Worm (Caenorhabditis elegans): ENCODE measurements around the gene Y38F2AR.12.

The Y38F2AR.12 gene

ce11 chrIV:2383713-2384112 is 28.5 kb downstream of the Y38F2AR.12 start, which contains the start of gene Y38F2AR.3:
Gene Y38F2AR.3 (plus strand): TSS chrIV:2384013.
- TF ChIP-seq unc-130 (tag; optimal IDR thresholded peaks at IDR 0.05) (no peak), unc-30 (tag; optimal IDR thresholded peaks at IDR 0.05) (no peak), lin-14 (GFP tag; optimal IDR thresholded peaks at IDR 0.05) (no peak), ama-1 (optimal IDR thresholded peaks at IDR 0.05) (no peak), elt-2 (tag; optimal IDR thresholded peaks at IDR 0.05) (no peak), ceh-82 (tag; optimal IDR thresholded peaks at IDR 0.05) (no peak), C34B4.2 (tag; optimal IDR thresholded peaks at IDR 0.05) (no peak), nhr-12 (tag; optimal IDR thresholded peaks at IDR 0.05) (no peak), tlp-1 (tag; optimal IDR thresholded peaks at IDR 0.05) (no peak), nhr-11 (tag; optimal IDR thresholded peaks at IDR 0.05) (no peak), irx-1 (tag; optimal IDR thresholded peaks at IDR 0.05) (no peak), nhr-28 (tag; optimal IDR thresholded peaks at IDR 0.05) (no peak), nhr-19 (GFP tag; conservative IDR thresholded peaks at IDR 0.05) (no peak), ceh-90 (tag; optimal IDR thresholded peaks at IDR 0.05) (no peak), skn-1 (tag; optimal IDR thresholded peaks at IDR 0.05) (no peak), sup-37 (GFP tag; optimal IDR thresholded peaks at IDR 0.05) (no peak), zag-1 (tag; optimal IDR thresholded peaks at IDR 0.05) (no peak), lin-35 (GFP tag; optimal IDR thresholded peaks at IDR 0.05) (no peak), aha-1 (tag; optimal IDR thresholded peaks at IDR 0.05) (no peak)
